Worm (Caenorhabditis elegans): ENCODE data around the gene rha-2.
A peak's percentile ranks its signal among the peaks of the same experiment; 100 is the strongest.

Gene rha-2

DNA sequence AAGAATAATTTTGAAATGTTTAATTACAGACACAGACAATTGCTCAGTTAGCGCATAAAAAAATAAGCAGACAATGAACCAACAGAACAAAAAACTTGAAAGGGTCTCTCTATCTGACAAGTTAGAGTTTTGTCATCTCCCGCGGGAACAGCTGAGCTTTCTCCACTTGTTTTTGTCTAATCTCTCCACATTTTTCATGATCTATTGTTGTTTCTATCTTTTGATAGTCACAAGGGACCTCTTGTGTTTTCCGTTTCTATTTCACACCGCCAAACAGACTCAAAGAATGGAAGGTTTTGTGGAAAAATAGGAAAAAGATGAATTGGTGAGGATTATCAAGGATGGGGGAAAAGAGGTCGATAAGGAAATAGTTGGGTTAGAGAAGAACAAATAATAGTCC lies 22.4 kb upstream of the rha-2 start:
- TF ChIP-seq dve-1 (tag; optimal IDR thresholded peaks at IDR 0.05) (no peak), lin-11 (tag; optimal IDR thresholded peaks at IDR 0.05) (no peak), lim-6 (tag; optimal IDR thresholded peaks at IDR 0.05) (no peak), ceh-6 (GFP tag; optimal IDR thresholded peaks at IDR 0.05) (no peak)

DNA sequence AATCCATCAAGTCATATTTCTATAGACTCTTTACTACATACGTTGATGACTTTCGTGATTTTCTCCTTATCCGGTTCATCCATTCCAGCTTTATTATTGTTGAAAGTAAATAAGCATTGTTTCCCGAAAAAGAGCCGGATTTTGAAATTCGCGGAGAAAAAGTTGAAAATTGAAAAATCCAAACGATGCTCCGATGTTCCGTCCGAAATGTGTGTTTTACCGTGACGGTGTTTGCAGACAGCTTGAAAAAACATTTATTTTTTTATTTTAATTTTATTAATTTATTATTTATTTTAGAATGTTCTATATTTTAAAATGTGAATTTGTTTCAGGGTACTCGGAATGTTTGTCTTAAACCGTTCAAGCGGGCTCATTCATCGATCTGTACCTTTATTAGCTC lies 16.5 kb upstream of the rha-2 start, which contains the start of gene dnj-10:
Gene dnj-10, plus strand, starts transcription at position 333 of the 400 bp plus-strand sequence.
- TF ChIP-seq unc-86 (tag; optimal IDR thresholded peaks at IDR 0.05) (no peak), unc-42 (tag; optimal IDR thresholded peaks at IDR 0.05) (peak; percentile 6)

DNA sequence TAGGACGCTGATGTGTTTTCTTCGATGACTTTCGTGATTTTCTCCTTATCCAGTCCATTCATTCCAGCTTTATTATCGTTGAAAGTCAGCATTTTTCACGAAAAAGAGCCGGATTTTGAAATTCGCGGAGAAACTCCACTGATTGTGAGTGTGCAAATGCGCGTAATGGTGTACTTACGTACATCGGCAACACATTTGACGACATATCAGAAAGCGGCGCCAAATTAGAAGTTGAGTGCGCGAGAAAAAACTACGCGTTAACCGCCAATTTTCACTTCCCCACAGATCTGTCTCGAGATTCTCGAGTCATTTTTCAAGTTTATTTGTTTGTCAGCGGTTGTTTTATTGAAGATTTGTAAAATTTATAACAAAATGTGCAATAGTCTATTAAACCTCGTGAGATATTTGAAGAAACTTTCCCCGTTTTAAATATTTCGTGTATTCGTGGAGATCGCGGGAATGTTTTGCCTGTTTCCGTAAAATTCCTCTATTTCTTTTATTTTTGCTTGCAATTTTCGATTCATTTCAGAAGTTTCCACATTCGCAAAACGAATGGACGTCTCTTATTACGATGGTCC lies 14.1 kb upstream of the rha-2 start, which contains the start of the genes polk-1 and gpr-1:
Gene polk-1, minus strand, starts transcription at position 186 of the 578 bp plus-strand sequence.
Gene gpr-1, plus strand, starts transcription at position 528 of the 578 bp plus-strand sequence.
- TF ChIP-seq tbx-7 (tag; optimal IDR thresholded peaks at IDR 0.05) (no peak), gmeb-2 (tag; optimal IDR thresholded peaks at IDR 0.05) (no peak), ceh-2 (tag; optimal IDR thresholded peaks at IDR 0.05) (no peak)

DNA sequence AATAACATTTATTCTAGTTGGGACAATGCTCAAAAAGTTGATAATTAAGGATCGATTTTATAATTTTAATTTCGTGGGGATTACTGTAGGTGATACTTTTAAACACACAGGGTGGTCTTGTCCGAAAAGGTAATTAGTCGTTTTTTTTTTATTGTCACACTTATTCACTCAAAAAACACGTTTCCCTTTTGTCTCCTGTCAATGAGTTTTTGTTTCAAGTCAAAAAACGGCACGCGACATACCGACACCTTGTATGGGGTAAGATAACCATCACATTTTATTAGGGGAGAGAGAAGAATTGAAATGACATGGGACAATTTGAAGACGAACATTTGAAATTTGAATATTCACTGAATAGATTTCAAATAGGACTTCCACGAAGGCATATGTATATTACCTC lies 10.8 kb upstream of the rha-2 start:
- TF ChIP-seq ceh-14 (tag; optimal IDR thresholded peaks at IDR 0.05) = no peak
- TF ChIP-seq ceh-22 (tag; optimal IDR thresholded peaks at IDR 0.05) = no peak
- TF ChIP-seq syd-9 (tag; optimal IDR thresholded peaks at IDR 0.05) = no peak
- TF ChIP-seq pag-3 (tag; optimal IDR thresholded peaks at IDR 0.05; ENCODE audit: borderline replicate concordance) = no peak
- TF ChIP-seq ama-1 (optimal IDR thresholded peaks at IDR 0.05) = no peak
- TF ChIP-seq fax-1 (tag; optimal IDR thresholded peaks at IDR 0.05) = no peak
- TF ChIP-seq T23F11.4 (GFP tag; optimal IDR thresholded peaks at IDR 0.05) = no peak
- TF ChIP-seq nfya-1 (tag; optimal IDR thresholded peaks at IDR 0.05) = no peak
- no peak for TF ChIP-seq pha-4 (tag; optimal IDR thresholded peaks at IDR 0.05)
- no peak for TF ChIP-seq ceh-31 (tag; optimal IDR thresholded peaks at IDR 0.05)
- no peak for TF ChIP-seq pax-1 (tag; optimal IDR thresholded peaks at IDR 0.05)
- no peak for TF ChIP-seq dmd-4 (tag; optimal IDR thresholded peaks at IDR 0.05; ENCODE audit: borderline replicate concordance)
- no peak for TF ChIP-seq sox-2 (GFP tag; IDR thresholded peaks at IDR 0.05)
- no peak for TF ChIP-seq ttx-3 (tag; optimal IDR thresholded peaks at IDR 0.05)
- TF ChIP-seq hlh-13 (GFP tag; optimal IDR thresholded peaks at IDR 0.05) = no peak
- no peak for TF ChIP-seq dve-1 (tag; optimal IDR thresholded peaks at IDR 0.05)
- no peak for TF ChIP-seq ceh-18 (tag; optimal IDR thresholded peaks at IDR 0.05)
- no peak for TF ChIP-seq npax-4 (tag; optimal IDR thresholded peaks at IDR 0.05)

DNA sequence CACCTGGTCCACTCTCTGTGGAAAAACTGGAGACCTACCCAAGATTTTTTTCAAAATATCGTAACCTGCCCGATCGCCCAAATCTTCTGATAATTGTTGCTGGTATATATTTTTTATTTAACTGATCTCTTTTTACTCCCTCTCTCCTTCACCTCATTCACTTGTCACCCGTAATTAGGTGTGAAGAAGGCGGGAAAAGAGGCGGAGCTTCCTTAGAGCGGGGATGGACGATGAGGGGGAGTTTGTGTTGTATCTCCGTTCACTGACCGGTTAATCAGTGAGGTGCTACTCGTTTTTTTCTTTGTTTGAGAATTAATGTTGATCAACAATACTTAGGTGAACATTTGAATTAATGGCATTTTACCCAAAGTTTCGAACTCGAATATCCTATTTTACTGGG lies 8.1 kb upstream of the rha-2 start, which contains the start of gene ceh-16:
Gene ceh-16, plus strand, starts transcription at position 301 of the 400 bp plus-strand sequence.
- TF ChIP-seq npax-4 (tag; optimal IDR thresholded peaks at IDR 0.05) (no peak), ceh-30 (tag; optimal IDR thresholded peaks at IDR 0.05) (no peak), lim-6 (tag; optimal IDR thresholded peaks at IDR 0.05) (no peak), ets-4 (tag; optimal IDR thresholded peaks at IDR 0.05) (no peak), ceh-6 (GFP tag; optimal IDR thresholded peaks at IDR 0.05) (no peak), fax-1 (tag; optimal IDR thresholded peaks at IDR 0.05) (no peak), dmd-4 (tag; optimal IDR thresholded peaks at IDR 0.05; ENCODE audit: borderline replicate concordance) (no peak), hlh-15 (tag; optimal IDR thresholded peaks at IDR 0.05) (no peak), pqm-1 (tag; optimal IDR thresholded peaks at IDR 0.05) (no peak), elt-2 (tag; optimal IDR thresholded peaks at IDR 0.05) (no peak), nhr-232 (tag; optimal IDR thresholded peaks at IDR 0.05) (no peak), hlh-13 (GFP tag; optimal IDR thresholded peaks at IDR 0.05) (no peak), ceh-34 (tag; optimal IDR thresholded peaks at IDR 0.05) (no peak)

DNA sequence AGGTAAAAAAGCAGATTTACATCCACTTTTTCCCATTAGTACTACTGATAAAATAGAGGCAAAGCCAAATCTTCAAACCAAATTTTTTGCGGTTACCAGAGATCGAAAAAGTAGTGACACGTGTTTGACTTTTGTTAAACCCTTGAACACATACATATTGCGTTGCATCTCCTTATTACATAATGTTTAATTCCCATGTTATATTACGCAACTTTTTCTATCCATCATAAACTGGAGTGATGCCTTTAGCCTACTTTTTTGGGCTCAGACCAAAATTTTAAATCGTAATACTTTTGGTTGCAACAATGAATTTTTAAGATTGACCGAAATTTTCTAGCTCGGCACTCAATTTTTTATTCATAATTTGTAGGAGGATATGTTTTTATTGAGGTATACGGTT lies 7.6 kb upstream of the rha-2 start:
- TF ChIP-seq hlh-15 (tag; optimal IDR thresholded peaks at IDR 0.05) (no peak), eyg-1 (tag; optimal IDR thresholded peaks at IDR 0.05) (no peak), mec-3 (tag; optimal IDR thresholded peaks at IDR 0.05; ENCODE audit: borderline replicate concordance) (no peak), ceh-22 (tag; optimal IDR thresholded peaks at IDR 0.05) (no peak), ceh-31 (tag; optimal IDR thresholded peaks at IDR 0.05) (no peak), ref-2 (tag; optimal IDR thresholded peaks at IDR 0.05) (no peak), ceh-19 (GFP tag; optimal IDR thresholded peaks at IDR 0.05) (no peak), ceh-34 (tag; optimal IDR thresholded peaks at IDR 0.05) (no peak), zip-5 (tag; optimal IDR thresholded peaks at IDR 0.05) (no peak), dmd-4 (tag; optimal IDR thresholded peaks at IDR 0.05; ENCODE audit: borderline replicate concordance) (no peak), unc-55 (GFP tag; optimal IDR thresholded peaks at IDR 0.05) (no peak)

All from whole organism, late embryonic.